Fruit fly (Drosophila melanogaster) whole organism, embryonic: ENCODE results near the gene Wbp2.

Source experiments
- Aef1 ChIP-seq: fragments of 200-800 bp; sonication (Bioruptor generic); IDR thresholded peaks from 3 replicates; pipeline ENCODE4 v1.3.6; 2022; ENCODE audit warnings: missing biosample characterization, missing genetic modification characterization
- Bgb ChIP-seq: fragments of 200-800 bp; sonication (Bioruptor generic); IDR thresholded peaks from 2 replicates; pipeline ENCODE4 v1.3.6; 2022; ENCODE audit warnings: missing biosample characterization, missing genetic modification characterization; ENCODE audit not compliant: partially characterized antibody
- Bteb2 ChIP-seq: fragments of 200-800 bp; sonication (Bioruptor generic); optimal IDR thresholded peaks from 2 replicates; lab custom pipeline; 2016; ENCODE audit warnings: missing biosample characterization, missing genetic modification characterization
- CG10209 ChIP-seq: fragments of 200-800 bp; sonication (Bioruptor generic); optimal IDR thresholded peaks from 3 replicates; lab custom pipeline; 2017; ENCODE audit warnings: missing biosample characterization, mild to moderate bottlenecking, missing genetic modification characterization, missing genetic modification reagents
- CG10321 ChIP-seq: fragments of 200-800 bp; sonication (Bioruptor generic); IDR thresholded peaks from 2 replicates; pipeline ENCODE4 v1.3.6; 2022; ENCODE audit warnings: missing biosample characterization, missing genetic modification characterization
- CG10543 ChIP-seq: fragments of 200-800 bp; sonication (Bioruptor generic); optimal IDR thresholded peaks from 3 replicates; lab custom pipeline; 2017; ENCODE audit warnings: missing biosample characterization, mild to moderate bottlenecking, missing genetic modification characterization, moderate library complexity
- CG10979 ChIP-seq: fragments of 200-800 bp; sonication (Bioruptor generic); optimal IDR thresholded peaks from 2 replicates; lab custom pipeline; 2018; ENCODE audit warnings: missing biosample characterization, mild to moderate bottlenecking, missing genetic modification characterization, moderate library complexity
- CG11695 ChIP-seq: fragments of 200-800 bp; sonication (Bioruptor generic); IDR thresholded peaks from 3 replicates; pipeline ENCODE4 v1.3.6; 2022; ENCODE audit warnings: missing biosample characterization, missing genetic modification characterization
- CG12299 ChIP-seq: fragments of 200-800 bp; sonication (Bioruptor generic); optimal IDR thresholded peaks from 2 replicates; lab custom pipeline; 2018; ENCODE audit warnings: missing biosample characterization, mild to moderate bottlenecking, missing genetic modification characterization
- CG13775 ChIP-seq: fragments of 200-800 bp; sonication (Bioruptor generic); optimal IDR thresholded peaks from 3 replicates; lab custom pipeline; 2017; ENCODE audit warnings: missing biosample characterization, mild to moderate bottlenecking, missing genetic modification characterization
- CG14860 ChIP-seq: fragments of 200-800 bp; sonication (Bioruptor generic); IDR thresholded peaks from 3 replicates; pipeline ENCODE4 v1.3.6; 2022; ENCODE audit warnings: missing biosample characterization, missing genetic modification characterization; ENCODE audit not compliant: partially characterized antibody
- CG17912 ChIP-seq: fragments of 200-800 bp; sonication (Bioruptor generic); optimal IDR thresholded peaks from 2 replicates; lab custom pipeline; 2018; ENCODE audit warnings: missing biosample characterization, mild to moderate bottlenecking, missing genetic modification characterization
- CG18476 ChIP-seq: fragments of 200-800 bp; sonication (Bioruptor generic); optimal IDR thresholded peaks from 2 replicates; lab custom pipeline; 2016; ENCODE audit warnings: missing biosample characterization, mild to moderate bottlenecking, missing genetic modification characterization
- CG2678 ChIP-seq: fragments of 200-800 bp; sonication (Bioruptor generic); optimal IDR thresholded peaks from 3 replicates; lab custom pipeline; 2019; ENCODE audit warnings: missing biosample characterization, mild to moderate bottlenecking, missing genetic modification characterization, moderate library complexity
- CG2889 ChIP-seq: fragments of 200-800 bp; sonication (Bioruptor generic); IDR thresholded peaks from 3 replicates; pipeline ENCODE4 v1.3.6; 2022; ENCODE audit warnings: missing biosample characterization, missing genetic modification characterization
- CG31365 ChIP-seq: fragments of 200-800 bp; sonication (Bioruptor generic); optimal IDR thresholded peaks from 2 replicates; lab custom pipeline; 2018; ENCODE audit warnings: missing biosample characterization, mild to moderate bottlenecking, missing genetic modification characterization
- CG3838 ChIP-seq: fragments of 200-800 bp; sonication (Bioruptor generic); optimal IDR thresholded peaks from 3 replicates; lab custom pipeline; 2016; ENCODE audit warnings: missing biosample characterization, missing genetic modification characterization
- CG4360 ChIP-seq: fragments of 200-800 bp; sonication (Bioruptor generic); IDR thresholded peaks from 2 replicates; pipeline ENCODE4 v1.3.6; 2022; ENCODE audit warnings: missing biosample characterization, missing genetic modification characterization
- CG5953 ChIP-seq: fragments of 200-800 bp; sonication (Bioruptor generic); IDR thresholded peaks from 2 replicates; pipeline ENCODE4 v1.3.6; 2022; ENCODE audit warnings: missing biosample characterization, missing genetic modification characterization
- CG6272 ChIP-seq: fragments of 200-800 bp; sonication (Bioruptor generic); IDR thresholded peaks from 2 replicates; pipeline ENCODE4 v1.3.6; 2022; ENCODE audit warnings: missing biosample characterization, missing genetic modification characterization
- CG7786 ChIP-seq: fragments of 200-800 bp; sonication (Bioruptor generic); optimal IDR thresholded peaks from 2 replicates; lab custom pipeline; 2016; ENCODE audit warnings: missing biosample characterization, missing genetic modification characterization
- CG8089 ChIP-seq: fragments of 200-800 bp; sonication (Bioruptor generic); optimal IDR thresholded peaks from 3 replicates; lab custom pipeline; 2016; ENCODE audit warnings: missing biosample characterization, missing genetic modification characterization
- CG9727 ChIP-seq: fragments of 200-800 bp; sonication (Bioruptor generic); optimal IDR thresholded peaks from 3 replicates; lab custom pipeline; 2017; ENCODE audit warnings: missing biosample characterization, mild to moderate bottlenecking, missing genetic modification characterization
- Dref ChIP-seq: fragments of 200-800 bp; sonication (Bioruptor generic); IDR thresholded peaks from 2 replicates; pipeline ENCODE4 v1.3.6; 2022; ENCODE audit warnings: missing biosample characterization, missing genetic modification characterization
- H15 ChIP-seq: fragments of 200-800 bp; sonication (Bioruptor generic); IDR thresholded peaks from 3 replicates; pipeline ENCODE4 v1.3.6; 2022; ENCODE audit warnings: missing biosample characterization, missing genetic modification characterization
- HmgD ChIP-seq: fragments of 200-800 bp; sonication (Bioruptor generic); optimal IDR thresholded peaks from 3 replicates; lab custom pipeline; 2016; ENCODE audit warnings: missing biosample characterization, missing genetic modification characterization
- HmgZ ChIP-seq: fragments of 200-800 bp; sonication (Bioruptor generic); optimal IDR thresholded peaks from 2 replicates; lab custom pipeline; 2018; ENCODE audit warnings: missing biosample characterization, mild to moderate bottlenecking, missing genetic modification characterization
- Hmr ChIP-seq: fragments of 200-800 bp; sonication (Bioruptor generic); optimal IDR thresholded peaks from 3 replicates; lab custom pipeline; 2017; ENCODE audit warnings: mild to moderate bottlenecking, missing biosample characterization, missing genetic modification reagents, missing genetic modification characterization
- NK7.1 ChIP-seq: fragments of 200-800 bp; sonication (Bioruptor generic); optimal IDR thresholded peaks from 3 replicates; lab custom pipeline; 2016; ENCODE audit warnings: missing biosample characterization, missing genetic modification characterization
- Sin3A ChIP-seq: fragments of >200 bp; optimal IDR thresholded peaks from 2 replicates; lab custom pipeline; 2018
- Usf ChIP-seq: fragments of 200-800 bp; sonication (Bioruptor generic); optimal IDR thresholded peaks from 2 replicates; lab custom pipeline; 2017; ENCODE audit warnings: missing genotype, missing biosample characterization, missing genetic modification characterization
- bowl ChIP-seq: fragments of 200-800 bp; sonication (Bioruptor generic); IDR thresholded peaks from 2 replicates; pipeline ENCODE4 v1.3.6; 2022; ENCODE audit warnings: missing biosample characterization, missing genetic modification characterization
- cas ChIP-seq: fragments of 200-800 bp; sonication (Bioruptor generic); IDR thresholded peaks from 2 replicates; pipeline ENCODE4 v1.3.6; 2022; ENCODE audit warnings: missing biosample characterization, missing genetic modification characterization
- chif ChIP-seq, 2 experiments: fragments of 200-800 bp; sonication (Bioruptor generic); optimal IDR thresholded peaks; 3 replicates each; lab custom pipeline; 2016; ENCODE audit warnings: missing biosample characterization in 2 of 2, missing genetic modification characterization in 2 of 2
- croc ChIP-seq: fragments of 200-800 bp; sonication (Bioruptor generic); conservative IDR thresholded peaks from 3 replicates; pipeline ENCODE4 v1.3.6; 2022; ENCODE audit warnings: missing biosample characterization, missing genetic modification characterization
- eve ChIP-seq, 2 experiments: fragments of >200 bp; optimal IDR thresholded peaks; 2 replicates each; lab custom pipeline; 2017; ENCODE audit warnings: missing biosample characterization in 2 of 2, missing genetic modification characterization in 2 of 2
- exex ChIP-seq: fragments of 200-800 bp; sonication (Bioruptor generic); optimal IDR thresholded peaks from 4 replicates; lab custom pipeline; 2018; ENCODE audit warnings: missing biosample characterization, mild to moderate bottlenecking, missing genetic modification characterization, moderate library complexity
- grau ChIP-seq: fragments of 200-800 bp; optimal IDR thresholded peaks from 3 replicates; lab custom pipeline; 2019; ENCODE audit warnings: missing biosample characterization, mild to moderate bottlenecking, missing genetic modification characterization, moderate library complexity
- gsb-n ChIP-seq: fragments of 200-800 bp; sonication (Bioruptor generic); optimal IDR thresholded peaks from 3 replicates; lab custom pipeline; 2018; ENCODE audit warnings: missing biosample characterization, mild to moderate bottlenecking, missing genetic modification characterization
- inv ChIP-seq: fragments of 200-800 bp; sonication (Bioruptor generic); IDR thresholded peaks from 2 replicates; pipeline ENCODE4 v1.3.6; 2022; ENCODE audit warnings: missing biosample characterization, missing genetic modification characterization; ENCODE audit not compliant: partially characterized antibody
- jing ChIP-seq: fragments of 200-800 bp; sonication (Bioruptor generic); optimal IDR thresholded peaks from 2 replicates; lab custom pipeline; 2018; ENCODE audit warnings: missing biosample characterization, mild to moderate bottlenecking, missing genetic modification characterization
- mld ChIP-seq: fragments of 200-800 bp; sonication (Bioruptor generic); IDR thresholded peaks from 3 replicates; pipeline ENCODE4 v1.3.6; 2022; ENCODE audit warnings: missing biosample characterization, missing genetic modification characterization; ENCODE audit not compliant: partially characterized antibody
- p53 ChIP-seq: fragments of 200-800 bp; sonication (Bioruptor generic); optimal IDR thresholded peaks from 2 replicates; lab custom pipeline; 2016; ENCODE audit warnings: missing biosample characterization, missing genetic modification characterization
- pnt ChIP-seq: fragments of 200-800 bp; sonication (Bioruptor generic); optimal IDR thresholded peaks from 3 replicates; lab custom pipeline; 2016; ENCODE audit warnings: missing biosample characterization, missing genetic modification characterization
- run ChIP-seq: fragments of 200-800 bp; sonication (Bioruptor generic); optimal IDR thresholded peaks from 3 replicates; lab custom pipeline; 2018; ENCODE audit warnings: missing biosample characterization, mild to moderate bottlenecking, missing genetic modification characterization
- salm ChIP-seq: fragments of 200-800 bp; sonication (Bioruptor generic); optimal IDR thresholded peaks from 2 replicates; lab custom pipeline; 2018; ENCODE audit warnings: missing biosample characterization, mild to moderate bottlenecking, missing genetic modification characterization
- shn ChIP-seq: fragments of 200-800 bp; sonication (Bioruptor generic); optimal IDR thresholded peaks from 3 replicates; lab custom pipeline; 2016; ENCODE audit warnings: missing biosample characterization, missing genetic modification characterization
- stc ChIP-seq: fragments of 200-800 bp; sonication (Bioruptor generic); IDR thresholded peaks from 2 replicates; pipeline ENCODE4 v1.3.6; 2022; ENCODE audit warnings: missing biosample characterization, missing genetic modification characterization
- tup ChIP-seq: fragments of 200-800 bp; sonication (Bioruptor generic); optimal IDR thresholded peaks from 2 replicates; lab custom pipeline; 2016; ENCODE audit warnings: missing biosample characterization, mild to moderate bottlenecking, missing genetic modification characterization, moderate library complexity
- wdn ChIP-seq: fragments of 200-800 bp; sonication (Bioruptor generic); IDR thresholded peaks from 2 replicates; pipeline ENCODE4 v1.3.6; 2022; ENCODE audit warnings: missing biosample characterization, missing genetic modification characterization

Gene Wbp2

dm6 chr3L:12831290-12831952 is 18.5 kb upstream of the Wbp2 start (continued):
- TF ChIP-seq Hmr (peak; percentile 70), stc (GFP tag; lab: Robert Waterston, UW) (0 out of 2 replicates have a peak, but pooled peaks have one; percentile 49), CG6272 (GFP tag; lab: Robert Waterston, UW) (no peak; the same call in 1 of the 2 replicates), grau (peak; percentile 75), CG10209 (peak; percentile 49), CG10979 (tag; lab: Kevin White, UChicago) (no peak), CG10543 (GFP tag; lab: Kevin White, UChicago) (no peak), CG2678 (tag; lab: Kevin White, UChicago) (peak; percentile 66), CG11695 (GFP tag; lab: Robert Waterston, UW) (peak; percentile 42; the same call in 2 of the 3 replicates), bowl (GFP tag; lab: Robert Waterston, UW) (no peak), NK7.1 (GFP tag; lab: Kevin White, UChicago) (no peak), HmgZ (tag; lab: Kevin White, UChicago) (peak; percentile 15), salm (tag; lab: Kevin White, UChicago) (no peak), CG4360 (GFP tag; lab: Robert Waterston, UW) (no peak), Usf (no peak), CG7786 (GFP tag; lab: Kevin White, UChicago) (peak; percentile 41), run (peak; percentile 2), gsb-n (tag; lab: Kevin White, UChicago) (no peak), CG10321 (no peak), Bteb2 (peak; percentile 60), CG8089 (GFP tag; lab: Kevin White, UChicago) (no peak), Sin3A (no peak), mld (no peak), CG2889 (no peak; the same call in 1 of the 3 replicates), Aef1 (GFP tag; lab: Robert Waterston, UW) (no peak), CG18476 (GFP tag; lab: Kevin White, UChicago) (peak; percentile 41), tup (no peak), CG13775 (GFP tag; lab: Kevin White, UChicago) (peak; percentile 57), CG14860 (GFP tag; lab: Robert Waterston, UW) (no peak), jing (GFP tag; lab: Kevin White, UChicago) (peak; percentile 8), Dref (GFP tag; lab: Robert Waterston, UW) (no peak), Bgb (no peak), wdn (GFP tag; lab: Robert Waterston, UW) (0 out of 2 replicates have a peak, but pooled peaks have one; percentile 25), eve (GFP tag; optimal IDR thresholded peaks at IDR 0.05; lab: Kevin White, UChicago) (peak in 1 of 2 experiments; percentile 68), chif (GFP tag; optimal IDR thresholded peaks at IDR 0.05; lab: Kevin White, UChicago) (peak in 1 of 2 experiments; percentile 22), shn (GFP tag; lab: Kevin White, UChicago) (no peak), CG3838 (GFP tag; lab: Kevin White, UChicago) (no peak), p53 (GFP tag; lab: Kevin White, UChicago) (no peak), CG9727 (GFP tag; lab: Kevin White, UChicago) (peak; percentile 43), H15 (GFP tag; lab: Robert Waterston, UW) (0 out of 3 replicates have a peak, but pooled peaks have one; percentile 42), cas (GFP tag; lab: Robert Waterston, UW) (no peak), croc (GFP tag; lab: Robert Waterston, UW) (no peak), CG31365 (tag; lab: Kevin White, UChicago) (no peak), CG17912 (GFP tag; lab: Kevin White, UChicago) (no peak), pnt (GFP tag; lab: Kevin White, UChicago) (peak; percentile 12), CG5953 (GFP tag; lab: Robert Waterston, UW) (no peak), exex (tag; lab: Kevin White, UChicago) (no peak), inv (GFP tag; lab: Robert Waterston, UW) (no peak), CG12299 (tag; lab: Kevin White, UChicago) (no peak), HmgD (GFP tag; lab: Kevin White, UChicago) (no peak)
